Worm (Caenorhabditis elegans) whole organism, midembryonic: ENCODE results near the gene frpr-18.

Source experiments
- T22C8.4 ChIP-seq: fragments of 200-800 bp; sonication (Bioruptor generic); IDR thresholded peaks from 2 replicates; pipeline ENCODE4 v1.3.6; 2022; ENCODE audit warnings: missing genetic modification characterization, missing compliant biosample characterization
- cog-1 ChIP-seq: sonication (generic microtip); optimal IDR thresholded peaks from 2 replicates; lab custom pipeline; 2016; ENCODE audit warnings: missing genetic modification characterization, missing compliant biosample characterization
- flt-1 ChIP-seq: fragments of 200-800 bp; sonication (Bioruptor generic); IDR thresholded peaks from 2 replicates; pipeline ENCODE4 v1.3.6; 2022; ENCODE audit warnings: missing genetic modification characterization, missing compliant biosample characterization
- klf-2 ChIP-seq: fragments of 200-800 bp; sonication (Bioruptor generic); conservative IDR thresholded peaks from 2 replicates; pipeline ENCODE4 v1.3.6; 2022; ENCODE audit warnings: missing genetic modification reagents, missing genetic modification characterization, missing compliant biosample characterization
- med-1 ChIP-seq: sonication (generic microtip); optimal IDR thresholded peaks from 2 replicates; lab custom pipeline; 2017; ENCODE audit warnings: missing genetic modification characterization, mild to moderate bottlenecking, missing compliant biosample characterization, antibody characterized with exemption, missing genetic modification reagents; ENCODE audit not compliant: insufficient read depth
- ref-1 ChIP-seq: fragments of 200-800 bp; sonication (Bioruptor generic); conservative IDR thresholded peaks from 2 replicates; pipeline ENCODE4 v1.3.6; 2022; ENCODE audit warnings: missing genetic modification reagents, missing genetic modification characterization, missing compliant biosample characterization
- tab-1 ChIP-seq: fragments of 200-800 bp; sonication (Bioruptor generic); IDR thresholded peaks from 2 replicates; pipeline ENCODE4 v1.3.6; 2022; ENCODE audit warnings: missing genetic modification characterization, missing compliant biosample characterization
- ztf-23 ChIP-seq: fragments of 200-800 bp; sonication (Bioruptor generic); IDR thresholded peaks from 2 replicates; pipeline ENCODE4 v1.3.6; 2022; ENCODE audit warnings: missing genetic modification reagents, missing genetic modification characterization, missing compliant biosample characterization
- ztf-29 ChIP-seq: fragments of 200-800 bp; sonication (Bioruptor generic); IDR thresholded peaks from 2 replicates; pipeline ENCODE4 v1.3.6; 2022; ENCODE audit warnings: missing genetic modification reagents, missing genetic modification characterization, missing compliant biosample characterization

- TF ChIP-seq ztf-23 (no peak), flt-1 (GFP tag; lab: Robert Waterston, UW) (no peak), T22C8.4 (GFP tag; lab: Robert Waterston, UW) (no peak), cog-1 (tag; lab: Kevin White, UChicago) (no peak), ref-1 (GFP tag; lab: Robert Waterston, UW) (no peak), ztf-29 (GFP tag; lab: Robert Waterston, UW) (no peak), med-1 (GFP tag; lab: Kevin White, UChicago) (no peak), tab-1 (GFP tag; lab: Robert Waterston, UW) (no peak), klf-2 (GFP tag; lab: Robert Waterston, UW) (no peak)
Measured at ce11 chrV:6870004-6870403, at the start of gene frpr-18.
